Fruit fly (Drosophila melanogaster): Measurements from ENCODE around the gene CG16952.
A peak's percentile ranks its signal among the peaks of the same experiment; 100 is the strongest.

CG16952 gene

dm6 chrX:15852815-15853542 lies 17.0 kb upstream of the CG16952 start, which contains the start of the genes UBL3 and CG15914 (continued):
- TF ChIP-seq rib (GFP tag; IDR thresholded peaks at IDR 0.05) (no peak), Drgx (GFP tag; IDR thresholded peaks at IDR 0.05) (no peak), CG15011 (GFP tag; optimal IDR thresholded peaks at IDR 0.05) (no peak), Taf1 (GFP tag; IDR thresholded peaks at IDR 0.05) (no peak), zfh2 (GFP tag; optimal IDR thresholded peaks at IDR 0.05) (no peak), E2f2 (GFP tag; IDR thresholded peaks at IDR 0.05) (peak; percentile 60), D19B (GFP tag; optimal IDR thresholded peaks at IDR 0.05) (no peak), tna (GFP tag; IDR thresholded peaks at IDR 0.05; ENCODE audit: partially characterized antibody) (no peak), tll (GFP tag; optimal IDR thresholded peaks at IDR 0.05) (no peak), amos (GFP tag; IDR thresholded peaks at IDR 0.05; ENCODE audit: partially characterized antibody) (no peak), CG43689 (GFP tag; IDR thresholded peaks at IDR 0.05) (no peak), CG6791 (GFP tag; IDR thresholded peaks at IDR 0.05; ENCODE audit: partially characterized antibody) (no peak), CG1233 (GFP tag; optimal IDR thresholded peaks at IDR 0.05) (no peak), cato (GFP tag; optimal IDR thresholded peaks at IDR 0.05; ENCODE audit: borderline replicate concordance) (no peak), HLH3B (GFP tag; IDR thresholded peaks at IDR 0.05) (no peak), CG17361 (GFP tag; IDR thresholded peaks at IDR 0.05) (peak; percentile 39; the same call in 2 of the 3 replicates), cas (GFP tag; IDR thresholded peaks at IDR 0.05) (no peak), CG3163 (GFP tag; optimal IDR thresholded peaks at IDR 0.05) (no peak), seq (GFP tag; IDR thresholded peaks at IDR 0.05) (no peak), Fer3 (tag; optimal IDR thresholded peaks at IDR 0.05) (no peak), so (GFP tag; IDR thresholded peaks at IDR 0.05) (no peak), zen2 (GFP tag; IDR thresholded peaks at IDR 0.05; ENCODE audit: partially characterized antibody) (no peak), gcm (GFP tag; optimal IDR thresholded peaks at IDR 0.05) (no peak), CTCF (GFP tag; optimal IDR thresholded peaks at IDR 0.05) (no peak), CG9215 (GFP tag; IDR thresholded peaks at IDR 0.05) (no peak), ham (GFP tag; IDR thresholded peaks at IDR 0.05) (no peak), Xrp1 (GFP tag; IDR thresholded peaks at IDR 0.05) (no peak), Xbp1 (GFP tag; optimal IDR thresholded peaks at IDR 0.05) (no peak), psq (GFP tag; optimal IDR thresholded peaks at IDR 0.05) (no peak), wor (GFP tag; IDR thresholded peaks at IDR 0.05) (no peak), Trl (optimal IDR thresholded peaks at IDR 0.05) (no peak), Trl (GFP tag; optimal IDR thresholded peaks at IDR 0.05) (no peak), MBD-R2 (GFP tag; IDR thresholded peaks at IDR 0.05) (peak; percentile 45), ttk (GFP tag; IDR thresholded peaks at IDR 0.05) (no peak), ac (GFP tag; optimal IDR thresholded peaks at IDR 0.05) (no peak), CG30020 (tag; optimal IDR thresholded peaks at IDR 0.05) (peak; percentile 82), Scr (GFP tag; IDR thresholded peaks at IDR 0.05; ENCODE audit: partially characterized antibody) (peak; percentile 53; the same call in 1 of the 2 replicates), knrl (GFP tag; IDR thresholded peaks at IDR 0.05; ENCODE audit: partially characterized antibody) (no peak), Sox100B (GFP tag; optimal IDR thresholded peaks at IDR 0.05) (no peak), CG10274 (GFP tag; optimal IDR thresholded peaks at IDR 0.05) (no peak), gt (GFP tag; IDR thresholded peaks at IDR 0.05) (no peak), Mrtf (GFP tag; IDR thresholded peaks at IDR 0.05) (no peak), mirr (GFP tag; optimal IDR thresholded peaks at IDR 0.05) (no peak), CG17359 (tag; optimal IDR thresholded peaks at IDR 0.05) (no peak), tx (GFP tag; optimal IDR thresholded peaks at IDR 0.05) (no peak), NFAT (GFP tag; IDR thresholded peaks at IDR 0.05) (no peak), bcd (GFP tag; optimal IDR thresholded peaks at IDR 0.05) (no peak), CG6854 (GFP tag; optimal IDR thresholded peaks at IDR 0.05) (no peak), E2f1 (GFP tag; IDR thresholded peaks at IDR 0.05) (no peak), Adf1 (GFP tag; IDR thresholded peaks at IDR 0.05) (no peak), vnd (GFP tag; IDR thresholded peaks at IDR 0.05; ENCODE audit: partially characterized antibody) (no peak), sug (tag; optimal IDR thresholded peaks at IDR 0.05) (peak; percentile 30)

All from whole organism, embryonic.